Worm (Caenorhabditis elegans): Measurements from ENCODE around the gene F33C8.2.

- TF ChIP-seq aly-1 (tag; optimal IDR thresholded peaks at IDR 0.05) (no peak), ama-1 (optimal IDR thresholded peaks at IDR 0.05) (no peak), F13C5.2 (tag; optimal IDR thresholded peaks at IDR 0.05) (no peak), ets-7 (tag; optimal IDR thresholded peaks at IDR 0.05) (no peak), ceh-13 (GFP tag; optimal IDR thresholded peaks at IDR 0.05) (no peak), flt-1 (GFP tag; IDR thresholded peaks at IDR 0.05) (no peak)
Observed at ce11 chrX:14724935-14725334, 3.7 kb downstream of the F33C8.2 start.
